Worm (Caenorhabditis elegans): ENCODE data around the gene K09C4.10.

The K09C4.10 gene

DNA sequence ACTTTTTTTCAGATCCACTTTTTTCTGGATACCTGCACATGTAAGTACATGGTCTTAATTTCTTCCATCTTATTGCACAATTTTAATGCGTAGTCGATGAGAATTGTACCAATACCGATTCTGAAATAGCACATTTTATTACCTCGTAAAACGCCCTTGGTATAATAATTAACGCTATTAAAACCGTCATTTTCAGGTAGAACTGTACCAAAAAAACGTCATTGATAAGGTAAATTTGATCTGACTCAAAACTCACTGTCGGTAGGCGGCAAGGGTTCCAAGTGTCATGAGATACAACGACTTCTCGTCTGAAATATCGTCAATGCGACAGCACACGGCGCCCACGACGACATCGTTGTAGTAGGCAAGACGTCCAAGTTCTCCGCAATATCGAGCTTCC, 35.6 kb downstream of the K09C4.10 start:
- TF ChIP-seq unc-130 (GFP tag; optimal IDR thresholded peaks at IDR 0.05) (no peak), nhr-111 (GFP tag; optimal IDR thresholded peaks at IDR 0.05) (no peak), zfp-2 (tag; optimal IDR thresholded peaks at IDR 0.05) (no peak), nhr-28 (tag; optimal IDR thresholded peaks at IDR 0.05) (peak; percentile 44), php-3 (GFP tag; IDR thresholded peaks at IDR 0.05) (peak; percentile 97), hlh-11 (tag; optimal IDR thresholded peaks at IDR 0.05) (peak; percentile 27), aha-1 (tag) (no peak), daf-19 (GFP tag; conservative IDR thresholded peaks at IDR 0.05) (no peak), hlh-30 (tag; optimal IDR thresholded peaks at IDR 0.05; ENCODE audit: insufficient read depth) (no peak), T20F7.1 (GFP tag; optimal IDR thresholded peaks at IDR 0.05) (no peak), ceh-20 (GFP tag; IDR thresholded peaks at IDR 0.05) (no peak), dve-1 (tag; optimal IDR thresholded peaks at IDR 0.05; ENCODE audit: insufficient read depth) (peak; percentile 16), dpl-1 (GFP tag; optimal IDR thresholded peaks at IDR 0.05) (no peak), pha-4 (GFP tag; IDR thresholded peaks at IDR 0.05) (no peak), pha-4 (tag; optimal IDR thresholded peaks at IDR 0.05) (no peak), ces-1 (GFP tag; optimal IDR thresholded peaks at IDR 0.05) (no peak), nhr-6 (tag; optimal IDR thresholded peaks at IDR 0.05) (no peak), dmd-6 (GFP tag; IDR thresholded peaks at IDR 0.05) (peak; percentile 40; the same call in 1 of the 2 replicates), unc-62 (GFP tag; optimal IDR thresholded peaks at IDR 0.05 in 1 of 2) (peak in 1 of 2 experiments; percentile 94), unc-62 (tag; optimal IDR thresholded peaks at IDR 0.05) (no peak), rbr-2 (tag; optimal IDR thresholded peaks at IDR 0.05) (no peak), ZK546.5 (tag; optimal IDR thresholded peaks at IDR 0.05) (no peak), F49E8.2 (tag; optimal IDR thresholded peaks at IDR 0.05; ENCODE audit: borderline replicate concordance) (no peak), lim-7 (GFP tag; IDR thresholded peaks at IDR 0.05) (no peak)

DNA sequence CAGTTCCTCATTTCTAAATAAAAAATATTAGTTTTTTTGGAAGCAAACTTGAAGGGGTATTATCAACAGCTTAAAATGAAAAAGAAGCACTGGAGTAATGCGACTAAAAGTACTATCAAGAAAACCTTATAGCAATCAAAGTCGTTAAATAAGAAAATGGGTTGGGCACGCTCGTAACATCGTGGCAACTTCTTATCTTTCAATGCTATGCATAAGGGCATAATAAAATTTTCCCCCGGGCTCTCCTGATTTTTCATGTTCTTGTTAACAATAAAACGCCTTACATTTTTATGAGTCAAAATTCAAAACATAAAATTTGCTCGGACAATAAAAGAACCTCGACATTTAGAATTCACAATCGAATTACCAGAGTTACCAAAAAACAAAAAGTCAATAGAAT, 36.4 kb downstream of the K09C4.10 start, which contains the start of gene irg-7:
Gene irg-7, minus strand, starts transcription at position 23 of the 400 bp plus-strand sequence.
- no peak for TF ChIP-seq jun-1 (tag; optimal IDR thresholded peaks at IDR 0.05)
- no peak for TF ChIP-seq nhr-25 (tag; optimal IDR thresholded peaks at IDR 0.05; ENCODE audit: borderline replicate concordance, insufficient read depth)
- TF ChIP-seq dve-1 (tag; optimal IDR thresholded peaks at IDR 0.05; ENCODE audit: insufficient read depth) = peak; percentile 51
- peak; percentile 33; the same call in 1 of the 2 replicates for TF ChIP-seq dmd-6 (GFP tag; IDR thresholded peaks at IDR 0.05)
- peak; percentile 99 for TF ChIP-seq php-3 (GFP tag; IDR thresholded peaks at IDR 0.05)
- peak; percentile 65 for TF ChIP-seq nhr-28 (tag; optimal IDR thresholded peaks at IDR 0.05)
- TF ChIP-seq daf-16 (GFP tag; optimal IDR thresholded peaks at IDR 0.05) = no peak
- TF ChIP-seq daf-16 (tag; optimal IDR thresholded peaks at IDR 0.05) = peak; percentile 67
- no peak for TF ChIP-seq mdl-1 (tag; optimal IDR thresholded peaks at IDR 0.05)
- TF ChIP-seq hlh-11 (tag; optimal IDR thresholded peaks at IDR 0.05) = peak; percentile 11
- TF ChIP-seq pqm-1 (tag; optimal IDR thresholded peaks at IDR 0.05) = peak; percentile 38
- TF ChIP-seq dpl-1 (GFP tag; optimal IDR thresholded peaks at IDR 0.05) = no peak

DNA sequence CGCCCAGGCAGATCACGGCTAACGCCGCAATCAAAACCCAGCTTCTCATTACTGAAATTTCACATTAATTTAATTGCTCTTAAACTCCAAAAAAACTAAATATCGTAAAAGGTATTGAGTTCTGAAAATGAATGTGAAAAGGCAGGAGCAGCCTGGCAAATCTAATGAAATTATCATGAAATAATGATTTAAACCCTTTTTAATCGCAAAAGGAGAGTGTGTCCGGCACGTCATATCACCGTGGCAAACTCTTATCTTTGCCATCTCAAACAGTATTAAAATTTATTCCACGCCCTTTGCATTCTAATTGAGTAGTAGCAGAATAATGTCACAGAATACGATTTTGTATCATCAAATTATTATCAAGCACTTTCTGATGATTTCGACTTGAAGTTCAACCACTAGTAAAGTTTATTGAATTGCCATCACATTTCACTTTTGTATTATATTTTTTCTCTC, 44.6 kb downstream of the K09C4.10 start, which contains the start of gene F28B4.3:
Gene F28B4.3, minus strand, starts transcription at position 51 of the 459 bp plus-strand sequence.
- peak; percentile 68 for TF ChIP-seq hlh-11 (tag; optimal IDR thresholded peaks at IDR 0.05)
- TF ChIP-seq nhr-28 (tag; optimal IDR thresholded peaks at IDR 0.05) = peak; percentile 86
- peak; percentile 3 for TF ChIP-seq duxl-1 (tag; optimal IDR thresholded peaks at IDR 0.05; ENCODE audit: poor library complexity)
- peak; percentile 93 for TF ChIP-seq php-3 (GFP tag; IDR thresholded peaks at IDR 0.05)
- no peak for TF ChIP-seq ceh-28 (tag; optimal IDR thresholded peaks at IDR 0.05)
- no peak for TF ChIP-seq zfp-2 (tag; optimal IDR thresholded peaks at IDR 0.05)
- TF ChIP-seq lin-1 (GFP tag; IDR thresholded peaks at IDR 0.05) = peak; percentile 41; the same call in 1 of the 2 replicates
- TF ChIP-seq spr-3 (GFP tag; optimal IDR thresholded peaks at IDR 0.05) = no peak
- peak; percentile 96 for TF ChIP-seq pqm-1 (tag; optimal IDR thresholded peaks at IDR 0.05)
- TF ChIP-seq daf-16 (GFP tag; optimal IDR thresholded peaks at IDR 0.05) = no peak
- peak; percentile 37 for TF ChIP-seq daf-16 (tag; optimal IDR thresholded peaks at IDR 0.05)
- peak; percentile 29 for TF ChIP-seq mes-2 (tag; optimal IDR thresholded peaks at IDR 0.05; ENCODE audit: poor library complexity, severe bottlenecking)
- peak; percentile 75 for TF ChIP-seq dve-1 (tag; optimal IDR thresholded peaks at IDR 0.05; ENCODE audit: insufficient read depth)
- TF ChIP-seq lsy-2 (tag; optimal IDR thresholded peaks at IDR 0.05) = no peak
- TF ChIP-seq nhr-77 (tag; optimal IDR thresholded peaks at IDR 0.05) = peak; percentile 47
- TF ChIP-seq egl-27 (tag; optimal IDR thresholded peaks at IDR 0.05) = no peak
- TF ChIP-seq jun-1 (tag; optimal IDR thresholded peaks at IDR 0.05) = peak; percentile 26
- no peak for TF ChIP-seq zip-11 (GFP tag; IDR thresholded peaks at IDR 0.05)
- peak; percentile 29; the same call in 1 of the 2 replicates for TF ChIP-seq ceh-20 (GFP tag; IDR thresholded peaks at IDR 0.05)
- no peak for TF ChIP-seq lin-38 (GFP tag; IDR thresholded peaks at IDR 0.05)
- no peak for TF ChIP-seq arid-1 (GFP tag; conservative IDR thresholded peaks at IDR 0.05)
- TF ChIP-seq nhr-102 (tag; optimal IDR thresholded peaks at IDR 0.05) = peak; percentile 4
- 0 out of 2 replicates have a peak, but pooled peaks have one; percentile 47 for TF ChIP-seq tra-1 (GFP tag; IDR thresholded peaks at IDR 0.05)
- peak; percentile 73 for TF ChIP-seq dmd-6 (GFP tag; IDR thresholded peaks at IDR 0.05)
- TF ChIP-seq madf-5 (GFP tag; IDR thresholded peaks at IDR 0.05) = no peak
- no peak for TF ChIP-seq F44E2.7 (GFP tag; IDR thresholded peaks at IDR 0.05)

Measured in whole organism, L4 larva.